Worm (Caenorhabditis elegans) whole organism, L1 larva: ENCODE data around the gene fbxa-219.

Experiments
- dsc-1 ChIP-seq: sonication (generic microtip); optimal IDR thresholded peaks from 2 replicates; lab custom pipeline; 2016; ENCODE audit warnings: mild to moderate bottlenecking, missing genetic modification characterization, missing compliant biosample characterization
- mep-1 ChIP-seq: fragments of 150-350 bp; optimal IDR thresholded peaks from 2 replicates; lab custom pipeline; 2014; ENCODE audit warnings: missing biosample characterization, missing genetic modification characterization
- pqm-1 ChIP-seq: sonication (generic microtip); optimal IDR thresholded peaks from 3 replicates; lab custom pipeline; 2017; ENCODE audit warnings: missing biosample characterization, missing genetic modification characterization
- sox-4 ChIP-seq: sonication (generic microtip); optimal IDR thresholded peaks from 2 replicates; lab custom pipeline; 2016; ENCODE audit warnings: missing genetic modification characterization, missing compliant biosample characterization
- unc-30 ChIP-seq: sonication (generic microtip); optimal IDR thresholded peaks from 2 replicates; lab custom pipeline; 2017; ENCODE audit warnings: missing biosample characterization, missing genetic modification characterization
- vab-15 ChIP-seq: sonication (generic microtip); optimal IDR thresholded peaks from 2 replicates; lab custom pipeline; 2017; ENCODE audit warnings: missing genotype, mild to moderate bottlenecking, missing genetic modification characterization, missing compliant biosample characterization

DNA sequence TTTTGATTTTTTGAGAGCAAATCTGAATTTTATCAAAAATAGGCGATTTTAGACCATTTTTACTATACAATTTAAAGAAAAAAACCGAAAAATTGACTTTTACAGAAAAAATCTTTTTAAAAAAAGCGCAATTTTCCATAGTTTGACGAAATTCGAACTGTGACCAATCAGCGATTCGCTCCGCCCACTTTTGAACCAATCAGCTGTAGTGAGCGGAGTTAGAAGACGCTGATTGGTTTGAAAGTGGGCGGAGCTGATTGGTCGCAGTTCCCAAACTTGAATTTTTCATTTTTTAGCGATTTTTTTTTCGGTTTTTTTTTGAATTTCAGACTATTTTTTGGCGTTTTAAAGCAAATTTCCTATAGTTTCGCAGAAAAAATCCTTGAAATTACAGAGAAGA, 33.5 kb downstream of the fbxa-219 start:
- TF ChIP-seq mep-1: no peak
- no peak for TF ChIP-seq pqm-1 (tag; lab: Kevin White, UChicago)
- TF ChIP-seq vab-15: no peak
- TF ChIP-seq dsc-1 (tag; lab: Kevin White, UChicago): no peak
- TF ChIP-seq sox-4 (tag; lab: Kevin White, UChicago): no peak
- TF ChIP-seq unc-30: no peak
